Fruit fly (Drosophila melanogaster) whole organism, prepupa: ENCODE data around the gene Sema1a.

ENCODE experiments used
- Blimp-1 ChIP-seq: fragments of 200-800 bp; sonication (Bioruptor generic); optimal IDR thresholded peaks from 3 replicates; lab custom pipeline; 2017; ENCODE audit warnings: missing biosample characterization, missing genetic modification characterization, mild to moderate bottlenecking, moderate library complexity, missing genetic modification reagents
- CG10669 ChIP-seq: fragments of 200-800 bp; sonication (Bioruptor generic); optimal IDR thresholded peaks from 3 replicates; lab custom pipeline; 2018; ENCODE audit warnings: missing biosample characterization, mild to moderate bottlenecking, missing genetic modification characterization, moderate library complexity
- CG11294 ChIP-seq: fragments of 200-800 bp; sonication (Bioruptor generic); IDR thresholded peaks from 2 replicates; pipeline ENCODE4 v1.3.6; 2022; ENCODE audit warnings: missing biosample characterization, missing genetic modification characterization
- CG11762 ChIP-seq: fragments of 200-800 bp; sonication (Bioruptor generic); optimal IDR thresholded peaks from 3 replicates; lab custom pipeline; 2016; ENCODE audit warnings: missing biosample characterization, missing genetic modification characterization; ENCODE audit not compliant: insufficient read depth
- CG11902 ChIP-seq: fragments of 200-800 bp; sonication (Bioruptor generic); optimal IDR thresholded peaks from 3 replicates; lab custom pipeline; 2016; ENCODE audit warnings: missing biosample characterization, missing genetic modification characterization
- CG16779 ChIP-seq: fragments of 200-800 bp; sonication (Bioruptor generic); optimal IDR thresholded peaks from 3 replicates; lab custom pipeline; 2017; ENCODE audit warnings: missing biosample characterization, mild to moderate bottlenecking, missing genetic modification characterization
- CG3032 ChIP-seq: fragments of 200-800 bp; optimal IDR thresholded peaks from 2 replicates; lab custom pipeline; 2019; ENCODE audit warnings: missing biosample characterization, mild to moderate bottlenecking, missing genetic modification characterization, moderate library complexity
- CG31627 ChIP-seq: fragments of 200-800 bp; sonication (Bioruptor generic); optimal IDR thresholded peaks from 3 replicates; lab custom pipeline; 2016; ENCODE audit warnings: missing biosample characterization, missing genetic modification characterization
- CG32006 ChIP-seq: fragments of 200-800 bp; sonication (Bioruptor generic); optimal IDR thresholded peaks from 3 replicates; lab custom pipeline; 2017; ENCODE audit warnings: missing biosample characterization, mild to moderate bottlenecking, missing genetic modification characterization
- CG34406 ChIP-seq: fragments of 200-800 bp; sonication (Bioruptor generic); optimal IDR thresholded peaks from 3 replicates; lab custom pipeline; 2016; ENCODE audit warnings: missing biosample characterization, missing genetic modification characterization
- CG3919 ChIP-seq: fragments of 200-800 bp; sonication (Bioruptor generic); optimal IDR thresholded peaks from 3 replicates; lab custom pipeline; 2016; ENCODE audit warnings: missing biosample characterization, missing genetic modification characterization
- CG4318 ChIP-seq: fragments of 200-800 bp; sonication (Bioruptor generic); optimal IDR thresholded peaks from 3 replicates; lab custom pipeline; 2017; ENCODE audit warnings: missing biosample characterization, mild to moderate bottlenecking, missing genetic modification characterization
- CG6792 ChIP-seq: fragments of 200-800 bp; sonication (Bioruptor generic); optimal IDR thresholded peaks from 3 replicates; lab custom pipeline; 2016; ENCODE audit warnings: missing biosample characterization, missing genetic modification characterization
- CG6854 ChIP-seq: fragments of 200-800 bp; sonication (Bioruptor generic); optimal IDR thresholded peaks from 2 replicates; lab custom pipeline; 2017; ENCODE audit warnings: missing biosample characterization, mild to moderate bottlenecking, missing genetic modification characterization
- CG8319 ChIP-seq: fragments of 200-800 bp; sonication (Bioruptor generic); optimal IDR thresholded peaks from 3 replicates; lab custom pipeline; 2016; ENCODE audit warnings: missing biosample characterization, missing genetic modification characterization
- CG9139 ChIP-seq: fragments of 200-800 bp; sonication (Bioruptor generic); optimal IDR thresholded peaks from 3 replicates; lab custom pipeline; 2017; ENCODE audit warnings: missing biosample characterization, mild to moderate bottlenecking, missing genetic modification characterization
- Eip78C ChIP-seq: fragments of 200-800 bp; sonication (Bioruptor generic); peaks from one replicate; lab custom pipeline; 2016; ENCODE audit warnings: missing biosample characterization, missing genetic modification characterization
- Eip93F ChIP-seq: fragments of 200-800 bp; sonication (Bioruptor generic); optimal IDR thresholded peaks from 2 replicates; lab custom pipeline; 2016; ENCODE audit warnings: missing biosample characterization, mild to moderate bottlenecking, missing genetic modification characterization
- Ets21C ChIP-seq: fragments of 200-800 bp; sonication (Bioruptor generic); optimal IDR thresholded peaks from 3 replicates; lab custom pipeline; 2016; ENCODE audit warnings: missing biosample characterization, missing genetic modification characterization
- Ets96B ChIP-seq: fragments of 200-800 bp; optimal IDR thresholded peaks from 2 replicates; lab custom pipeline; 2019; ENCODE audit warnings: missing biosample characterization, mild to moderate bottlenecking, missing genetic modification characterization, moderate library complexity
- Hr38 ChIP-seq: sonication (Bioruptor generic); optimal IDR thresholded peaks from 2 replicates; lab custom pipeline; 2016; ENCODE audit warnings: missing biosample characterization, missing genetic modification characterization
- Hr39 ChIP-seq: fragments of 200-800 bp; sonication (Bioruptor generic); optimal IDR thresholded peaks from 2 replicates; lab custom pipeline; 2016; ENCODE audit warnings: missing biosample characterization, missing genetic modification characterization
- Lpt ChIP-seq: fragments of 200-800 bp; sonication (Bioruptor generic); optimal IDR thresholded peaks from 3 replicates; lab custom pipeline; 2016; ENCODE audit warnings: missing biosample characterization, missing genetic modification characterization
- Met ChIP-seq: fragments of 200-800 bp; sonication (Bioruptor generic); optimal IDR thresholded peaks from 3 replicates; lab custom pipeline; 2016; ENCODE audit warnings: missing biosample characterization, missing genetic modification characterization
- Sox102F ChIP-seq: fragments of 200-800 bp; sonication (Bioruptor generic); optimal IDR thresholded peaks from 2 replicates; lab custom pipeline; 2016; ENCODE audit warnings: missing biosample characterization, mild to moderate bottlenecking, missing genetic modification characterization
- Sox14 ChIP-seq: fragments of 200-800 bp; sonication (Bioruptor generic); optimal IDR thresholded peaks from 3 replicates; lab custom pipeline; 2016; ENCODE audit warnings: missing biosample characterization, missing genetic modification characterization
- Sox15 ChIP-seq: fragments of 200-800 bp; sonication (Bioruptor generic); optimal IDR thresholded peaks from 3 replicates; lab custom pipeline; 2016; ENCODE audit warnings: missing biosample characterization, missing genetic modification characterization
- achi ChIP-seq: fragments of 200-800 bp; sonication (Bioruptor generic); optimal IDR thresholded peaks from 3 replicates; lab custom pipeline; 2016; ENCODE audit warnings: missing biosample characterization, missing genetic modification characterization
- acj6 ChIP-seq: fragments of 200-800 bp; sonication (Bioruptor generic); optimal IDR thresholded peaks from 3 replicates; lab custom pipeline; 2016; ENCODE audit warnings: missing biosample characterization, missing genetic modification characterization
- cyc ChIP-seq: fragments of 200-800 bp; sonication (Bioruptor generic); optimal IDR thresholded peaks from 3 replicates; lab custom pipeline; 2016; ENCODE audit warnings: missing biosample characterization, missing genetic modification characterization
- dac ChIP-seq: fragments of 200-800 bp; sonication (Bioruptor generic); optimal IDR thresholded peaks from 2 replicates; lab custom pipeline; 2017; ENCODE audit warnings: missing biosample characterization, mild to moderate bottlenecking, missing genetic modification characterization
- dsx ChIP-seq: fragments of 200-800 bp; optimal IDR thresholded peaks from 3 replicates; lab custom pipeline; 2019; ENCODE audit warnings: missing biosample characterization, mild to moderate bottlenecking, missing genetic modification characterization, moderate library complexity; ENCODE audit not compliant: poor library complexity, severe bottlenecking
- esn ChIP-seq: fragments of 200-800 bp; sonication (Bioruptor generic); optimal IDR thresholded peaks from 2 replicates; lab custom pipeline; 2016; ENCODE audit warnings: missing biosample characterization, mild to moderate bottlenecking, missing genetic modification characterization, moderate library complexity
- fd59A ChIP-seq: fragments of 200-800 bp; sonication (Bioruptor generic); optimal IDR thresholded peaks from 2 replicates; lab custom pipeline; 2017; ENCODE audit warnings: missing biosample characterization, mild to moderate bottlenecking, missing genetic modification characterization, missing genetic modification reagents
- fkh ChIP-seq: fragments of 200-800 bp; sonication (Bioruptor generic); optimal IDR thresholded peaks from 3 replicates; lab custom pipeline; 2017; ENCODE audit warnings: missing biosample characterization, mild to moderate bottlenecking, missing genetic modification characterization, moderate library complexity
- lz ChIP-seq: fragments of 200-800 bp; sonication (Bioruptor generic); optimal IDR thresholded peaks from 3 replicates; lab custom pipeline; 2016; ENCODE audit warnings: missing biosample characterization, missing genetic modification characterization
- net ChIP-seq: fragments of 200-800 bp; sonication (Bioruptor generic); optimal IDR thresholded peaks from 3 replicates; lab custom pipeline; 2016; ENCODE audit warnings: missing biosample characterization, missing genetic modification characterization
- salr ChIP-seq, 2 experiments: fragments of 200-800 bp; sonication (Bioruptor generic); optimal IDR thresholded peaks; 3 replicates each; lab custom pipeline; 2016 to 2018; ENCODE audit warnings: missing biosample characterization in 2 of 2, missing genetic modification characterization in 2 of 2, mild to moderate bottlenecking in 1 of 2
- ss ChIP-seq, 2 experiments: fragments of 200-800 bp; sonication (Bioruptor generic); optimal IDR thresholded peaks; 2 replicates in 1 of 2; 3 replicates in 1 of 2; lab custom pipeline; 2017 to 2018; ENCODE audit warnings: mild to moderate bottlenecking in 2 of 2, missing biosample characterization in 2 of 2, missing genetic modification characterization in 2 of 2, moderate library complexity in 1 of 2
- svp ChIP-seq: fragments of 200-800 bp; sonication (Bioruptor generic); peaks from one replicate; lab custom pipeline; 2016; ENCODE audit warnings: missing biosample characterization, missing genetic modification characterization
- topi ChIP-seq: fragments of 200-800 bp; sonication (Bioruptor generic); optimal IDR thresholded peaks from 3 replicates; lab custom pipeline; 2016; ENCODE audit warnings: missing biosample characterization, missing genetic modification characterization
- vri ChIP-seq: fragments of 200-800 bp; sonication (Bioruptor generic); optimal IDR thresholded peaks from 3 replicates; lab custom pipeline; 2016; ENCODE audit warnings: missing biosample characterization, mild to moderate bottlenecking, missing genetic modification characterization

Gene Sema1a

DNA sequence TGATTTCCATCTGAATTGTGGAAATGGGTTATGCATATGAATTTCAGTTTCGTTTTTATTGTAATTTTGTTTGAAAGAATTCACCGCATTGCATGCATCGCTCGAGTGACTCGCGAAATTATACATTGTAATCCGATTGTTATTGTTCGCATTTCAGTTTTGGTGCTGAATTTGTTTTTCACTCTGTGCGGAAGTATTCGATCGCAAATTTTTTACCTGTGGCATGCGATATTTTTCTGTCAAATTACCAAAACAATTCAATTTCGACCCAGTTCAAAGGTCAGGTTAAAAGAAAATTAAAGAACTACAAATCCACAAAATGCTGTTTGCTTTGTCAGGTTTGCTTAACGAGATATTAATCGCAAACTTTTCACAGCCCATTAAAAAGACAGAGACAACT is 9.2 kb upstream of the Sema1a start:
- TF ChIP-seq CG11902 (GFP tag; lab: Kevin White, UChicago) (no peak), net (GFP tag; lab: Kevin White, UChicago) (no peak), Eip78C (GFP tag; lab: Kevin White, UChicago) (peak; percentile 12), dsx (GFP tag; lab: Kevin White, UChicago) (peak; percentile 48)

DNA sequence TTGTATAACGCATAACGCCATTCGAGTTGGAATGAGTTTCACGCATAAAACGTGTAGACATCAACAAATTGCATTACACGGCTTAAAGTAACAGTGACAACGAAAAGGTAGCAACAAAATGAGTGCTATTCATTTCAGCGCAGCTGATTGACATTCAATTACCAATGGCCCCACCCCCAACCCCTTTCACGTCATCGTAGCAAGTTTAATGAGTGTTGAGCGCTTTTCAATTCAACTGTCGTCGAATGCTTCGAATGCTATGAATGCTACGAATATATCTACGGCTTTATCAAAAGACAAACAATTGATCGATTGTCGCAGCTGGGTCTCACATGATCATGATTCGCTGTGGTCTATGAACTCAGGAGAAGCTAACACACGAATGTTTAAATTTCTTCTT is 8.3 kb upstream of the Sema1a start:
- TF ChIP-seq Hr39 (GFP tag; lab: Kevin White, UChicago), result no peak
- TF ChIP-seq fkh (GFP tag; lab: Kevin White, UChicago), result peak; percentile 28

DNA sequence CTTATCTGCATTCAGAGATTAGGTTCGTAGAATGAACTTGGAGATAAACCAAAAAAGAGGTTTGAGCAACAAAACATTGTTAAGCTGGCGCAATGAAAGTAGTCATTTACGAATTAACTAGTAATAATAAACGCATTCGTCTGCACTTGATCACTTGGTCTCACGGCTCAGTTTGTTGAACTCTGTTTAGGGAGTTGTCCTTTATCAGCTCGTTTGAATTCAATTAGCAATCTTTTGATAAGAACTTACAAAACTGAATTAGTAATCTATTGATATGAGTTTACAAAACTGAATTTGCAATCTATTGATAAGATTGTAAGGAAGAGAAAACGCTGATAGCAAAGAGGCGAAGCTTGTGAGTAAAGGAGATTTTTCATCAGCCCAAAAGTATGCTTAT is 7.8 kb upstream of the Sema1a start:
- no peak for TF ChIP-seq Blimp-1 (GFP tag; lab: Kevin White, UChicago)
- TF ChIP-seq vri (GFP tag; lab: Kevin White, UChicago), result no peak
- TF ChIP-seq CG11294 (GFP tag; lab: Robert Waterston, UW), result no peak
- TF ChIP-seq topi (GFP tag; lab: Kevin White, UChicago), result no peak
- no peak for TF ChIP-seq CG32006 (GFP tag; lab: Kevin White, UChicago)
- TF ChIP-seq CG6854, result no peak
- TF ChIP-seq achi (GFP tag; lab: Kevin White, UChicago), result no peak
- TF ChIP-seq CG3032, result no peak
- no peak for TF ChIP-seq fkh (GFP tag; lab: Kevin White, UChicago)
- TF ChIP-seq Hr38 (GFP tag; lab: Kevin White, UChicago), result no peak
- TF ChIP-seq svp (GFP tag; lab: Kevin White, UChicago), result no peak
- TF ChIP-seq Hr39 (GFP tag; lab: Kevin White, UChicago), result no peak
- no peak for TF ChIP-seq Eip78C (GFP tag; lab: Kevin White, UChicago)
- no peak for TF ChIP-seq CG11762 (GFP tag; lab: Kevin White, UChicago)
- TF ChIP-seq Sox14 (GFP tag; lab: Kevin White, UChicago), result no peak
- no peak for TF ChIP-seq CG10669 (GFP tag; lab: Kevin White, UChicago)
- no peak for TF ChIP-seq ss (GFP tag; optimal IDR thresholded peaks at IDR 0.05; lab: Kevin White, UChicago)
- no peak for TF ChIP-seq Met
- no peak for TF ChIP-seq Eip93F (GFP tag; lab: Kevin White, UChicago)
- no peak for TF ChIP-seq CG16779
- TF ChIP-seq, all 60 proteins: peak for 0

DNA sequence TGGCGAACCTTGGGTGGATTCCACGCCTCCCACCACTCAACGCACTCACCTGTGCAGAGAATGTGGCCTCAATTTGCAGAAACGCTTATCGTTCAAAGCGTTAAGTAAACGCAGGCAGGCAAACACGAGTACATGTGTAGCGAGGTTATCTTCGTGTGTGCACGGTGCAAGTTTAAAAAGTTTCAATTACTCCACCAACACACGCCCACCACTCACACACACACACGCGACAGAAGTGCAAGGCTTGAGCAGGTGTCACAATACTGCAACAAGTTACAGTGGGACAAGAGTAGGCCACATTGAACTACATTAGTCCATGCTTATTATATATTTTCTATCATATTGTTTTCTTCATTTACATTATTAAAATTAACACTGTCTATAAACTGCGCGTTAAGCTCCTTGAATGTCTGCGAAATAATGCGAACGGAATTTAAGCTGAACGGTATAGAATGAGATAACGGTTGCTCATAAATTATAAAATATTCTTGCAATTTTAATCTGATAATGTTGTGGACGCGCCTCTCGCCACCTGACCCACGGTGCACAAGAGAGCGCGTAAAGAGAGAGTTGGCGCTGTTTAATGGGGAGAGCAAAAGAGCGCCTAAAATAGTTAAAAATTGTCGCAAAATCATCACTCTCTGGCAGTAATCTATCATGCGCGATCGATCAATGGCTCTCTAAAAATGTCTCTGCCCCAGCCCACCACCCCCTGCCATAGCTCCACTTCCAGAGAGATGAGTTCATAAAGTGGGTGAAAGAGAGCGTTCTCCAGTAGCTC is 7.2 kb upstream of the Sema1a start:
- TF ChIP-seq Lpt (GFP tag; lab: Kevin White, UChicago) (peak; percentile 98), CG11762 (GFP tag; lab: Kevin White, UChicago) (peak; percentile 98), Sox15 (GFP tag; lab: Kevin White, UChicago) (peak; percentile 98), cyc (GFP tag; lab: Kevin White, UChicago) (peak; percentile 94), CG4318 (GFP tag; lab: Kevin White, UChicago) (peak; percentile 98), Eip93F (GFP tag; lab: Kevin White, UChicago) (peak; percentile 96), Ets21C (GFP tag; lab: Kevin White, UChicago) (peak; percentile 96), CG32006 (GFP tag; lab: Kevin White, UChicago) (peak; percentile 99), CG9139 (GFP tag; lab: Kevin White, UChicago) (peak; percentile 91), CG8319 (GFP tag; lab: Kevin White, UChicago) (peak; percentile 97), CG31627 (peak; percentile 95), Ets96B (peak; percentile 97), svp (GFP tag; lab: Kevin White, UChicago) (peak; percentile 100), dac (GFP tag; lab: Kevin White, UChicago) (peak; percentile 98), esn (GFP tag; lab: Kevin White, UChicago) (peak; percentile 98), Sox102F (GFP tag; lab: Kevin White, UChicago) (peak; percentile 98), CG10669 (GFP tag; lab: Kevin White, UChicago) (peak; percentile 97), fd59A (peak; percentile 97), acj6 (GFP tag; lab: Kevin White, UChicago) (peak; percentile 98), lz (GFP tag; lab: Kevin White, UChicago) (peak; percentile 98), CG11294 (GFP tag; lab: Robert Waterston, UW) (peak; percentile 96), fkh (GFP tag; lab: Kevin White, UChicago) (peak; percentile 89), dsx (GFP tag; lab: Kevin White, UChicago) (peak; percentile 95), CG6854 (peak; percentile 98), CG3919 (peak; percentile 97), Blimp-1 (GFP tag; lab: Kevin White, UChicago) (peak; percentile 89), CG6792 (GFP tag; lab: Kevin White, UChicago) (peak; percentile 98), salr (GFP tag; optimal IDR thresholded peaks at IDR 0.05; lab: Kevin White, UChicago) (peak; percentile 95 to 96), CG34406 (GFP tag; lab: Kevin White, UChicago) (peak; percentile 98), Eip78C (GFP tag; lab: Kevin White, UChicago) (peak; percentile 100)
